Worm (Caenorhabditis elegans) whole organism, young adult: Measurements from ENCODE around the gene tat-4.
A peak's percentile ranks its signal among the peaks of the same experiment; 100 is the strongest.

Experiments used
- B0336.3 ChIP-seq: fragments of 200-800 bp; sonication (Bioruptor generic); IDR thresholded peaks from 2 replicates; pipeline ENCODE4 v1.3.6; 2022; ENCODE audit warnings: missing genetic modification characterization, missing compliant biosample characterization
- F10E7.11 ChIP-seq: sonication (generic microtip); optimal IDR thresholded peaks from 2 replicates; lab custom pipeline; 2017; ENCODE audit warnings: mild to moderate bottlenecking, missing genetic modification characterization, moderate library complexity, missing compliant biosample characterization
- F37B4.10 ChIP-seq: fragments of 200-800 bp; sonication (Bioruptor generic); IDR thresholded peaks from 2 replicates; pipeline ENCODE4 v1.3.6; 2022; ENCODE audit warnings: missing genetic modification characterization, missing compliant biosample characterization
- F55B11.4 ChIP-seq: sonication (generic microtip); optimal IDR thresholded peaks from 2 replicates; lab custom pipeline; 2016; ENCODE audit warnings: missing compliant biosample characterization, missing genetic modification characterization, borderline replicate concordance; ENCODE audit not compliant: insufficient read depth
- F57A8.1 ChIP-seq: fragments of 200-800 bp; sonication (Bioruptor generic); optimal IDR thresholded peaks from 2 replicates; lab custom pipeline; 2018; ENCODE audit warnings: mild to moderate bottlenecking, missing genetic modification characterization, moderate library complexity, missing compliant biosample characterization
- T07F8.4 ChIP-seq: sonication (generic microtip); optimal IDR thresholded peaks from 2 replicates; lab custom pipeline; 2016; ENCODE audit warnings: mild to moderate bottlenecking, missing genetic modification characterization, moderate library complexity, missing compliant biosample characterization
- T26A5.8 ChIP-seq: sonication (generic microtip); optimal IDR thresholded peaks from 2 replicates; lab custom pipeline; 2016; ENCODE audit warnings: missing genetic modification characterization, missing compliant biosample characterization
- Y53G8AR.9 ChIP-seq: fragments of 200-800 bp; sonication (Bioruptor generic); conservative IDR thresholded peaks from 2 replicates; pipeline ENCODE4 v1.3.6; 2022; ENCODE audit warnings: missing genetic modification reagents, missing genetic modification characterization, missing compliant biosample characterization
- Y67H2A.10 ChIP-seq: fragments of 200-800 bp; sonication (Bioruptor generic); conservative IDR thresholded peaks from 2 replicates; pipeline ENCODE4 v1.3.6; 2022; ENCODE audit warnings: missing genetic modification reagents, missing genetic modification characterization, missing compliant biosample characterization
- Y79H2A.3 ChIP-seq: fragments of 200-800 bp; sonication (Bioruptor generic); conservative IDR thresholded peaks from 2 replicates; pipeline ENCODE4 v1.3.6; 2022; ENCODE audit warnings: missing genetic modification reagents, missing genetic modification characterization, missing compliant biosample characterization
- aptf-3 ChIP-seq: fragments of 200-800 bp; sonication (Bioruptor generic); IDR thresholded peaks from 2 replicates; pipeline ENCODE4 v1.3.6; 2022; ENCODE audit warnings: missing genetic modification characterization, missing compliant biosample characterization
- attf-5 ChIP-seq: fragments of 200-800 bp; sonication (Bioruptor generic); optimal IDR thresholded peaks from 2 replicates; lab custom pipeline; 2018; ENCODE audit warnings: mild to moderate bottlenecking, missing genetic modification characterization, missing compliant biosample characterization
- bed-1 ChIP-seq: fragments of 200-800 bp; sonication (Bioruptor generic); IDR thresholded peaks from 2 replicates; pipeline ENCODE4 v1.3.6; 2022; ENCODE audit warnings: missing genetic modification reagents, missing genetic modification characterization, missing compliant biosample characterization
- cebp-2 ChIP-seq: fragments of 200-800 bp; sonication (Bioruptor generic); IDR thresholded peaks from 2 replicates; pipeline ENCODE4 v1.3.6; 2022; ENCODE audit warnings: missing genetic modification characterization, missing compliant biosample characterization
- ceh-100 ChIP-seq: fragments of 200-800 bp; sonication (Bioruptor generic); IDR thresholded peaks from 2 replicates; pipeline ENCODE4 v1.3.6; 2022; ENCODE audit warnings: missing genetic modification reagents, missing genetic modification characterization, missing compliant biosample characterization
- ceh-58 ChIP-seq: fragments of 200-800 bp; sonication (Bioruptor generic); IDR thresholded peaks from 2 replicates; pipeline ENCODE4 v1.3.6; 2022; ENCODE audit warnings: missing genetic modification characterization, missing compliant biosample characterization
- ceh-91 ChIP-seq: fragments of 200-800 bp; sonication (Bioruptor generic); IDR thresholded peaks from 2 replicates; pipeline ENCODE4 v1.3.6; 2022; ENCODE audit warnings: missing genetic modification reagents, missing genetic modification characterization, missing compliant biosample characterization
- chd-7 ChIP-seq: sonication (generic microtip); optimal IDR thresholded peaks from 2 replicates; lab custom pipeline; 2016; ENCODE audit warnings: mild to moderate bottlenecking, missing genetic modification characterization, moderate library complexity, missing compliant biosample characterization
- ets-4 ChIP-seq: fragments of 200-800 bp; sonication (Bioruptor generic); optimal IDR thresholded peaks from 2 replicates; lab custom pipeline; 2018; ENCODE audit warnings: mild to moderate bottlenecking, missing genetic modification characterization, missing compliant biosample characterization
- hlh-12 ChIP-seq: sonication (generic microtip); optimal IDR thresholded peaks from 2 replicates; lab custom pipeline; 2016; ENCODE audit warnings: missing genetic modification characterization, missing compliant biosample characterization
- hlh-26 ChIP-seq: fragments of 200-800 bp; sonication (Bioruptor generic); conservative IDR thresholded peaks from 2 replicates; pipeline ENCODE4 v1.3.6; 2022; ENCODE audit warnings: missing genetic modification reagents, missing genetic modification characterization, missing compliant biosample characterization
- lin-26 ChIP-seq: fragments of 200-800 bp; sonication (Bioruptor generic); IDR thresholded peaks from 2 replicates; pipeline ENCODE4 v1.3.6; 2022; ENCODE audit warnings: missing genetic modification reagents, missing genetic modification characterization, missing compliant biosample characterization
- lin-35 ChIP-seq, 3 experiments: fragments of 150-350 bp in 2 of 3; sonication (generic microtip) in 1 of 3; optimal IDR thresholded peaks; 2 replicates each; lab custom pipeline; 2014 to 2018; ENCODE audit warnings: missing biosample characterization in 3 of 3, missing genetic modification characterization in 3 of 3, missing genetic modification reagents in 3 of 3
- madf-6 ChIP-seq: fragments of 200-800 bp; sonication (Bioruptor generic); IDR thresholded peaks from 2 replicates; pipeline ENCODE4 v1.3.6; 2022; ENCODE audit warnings: missing genetic modification reagents, missing genetic modification characterization, missing compliant biosample characterization
- madf-8 ChIP-seq: fragments of 200-800 bp; sonication (Bioruptor generic); conservative IDR thresholded peaks from 2 replicates; pipeline ENCODE4 v1.3.6; 2022; ENCODE audit warnings: missing genetic modification reagents, missing genetic modification characterization, missing compliant biosample characterization
- mcd-1 ChIP-seq: fragments of 200-800 bp; sonication (Bioruptor generic); IDR thresholded peaks from 2 replicates; pipeline ENCODE4 v1.3.6; 2022; ENCODE audit warnings: missing genetic modification reagents, missing genetic modification characterization, missing compliant biosample characterization
- nfya-1 ChIP-seq: sonication (generic microtip); optimal IDR thresholded peaks from 2 replicates; lab custom pipeline; 2017; ENCODE audit warnings: antibody characterized with exemption, missing compliant biosample characterization, missing genetic modification characterization, borderline replicate concordance; ENCODE audit not compliant: insufficient read depth
- nhr-120 ChIP-seq: fragments of 200-800 bp; sonication (Bioruptor generic); IDR thresholded peaks from 2 replicates; pipeline ENCODE4 v1.3.6; 2022; ENCODE audit warnings: missing genetic modification characterization, missing compliant biosample characterization
- nhr-179 ChIP-seq: sonication (generic microtip); optimal IDR thresholded peaks from 2 replicates; lab custom pipeline; 2016; ENCODE audit warnings: mild to moderate bottlenecking, missing genetic modification characterization, missing compliant biosample characterization
- nhr-80 ChIP-seq: sonication (generic microtip); optimal IDR thresholded peaks from 2 replicates; lab custom pipeline; 2016; ENCODE audit warnings: missing genetic modification characterization, missing compliant biosample characterization
- pbrm-1 ChIP-seq: fragments of 200-800 bp; sonication (Bioruptor generic); IDR thresholded peaks from 2 replicates; pipeline ENCODE4 v1.3.6; 2022; ENCODE audit warnings: missing genetic modification reagents, missing genetic modification characterization, missing compliant biosample characterization
- snpc-1.3 ChIP-seq: sonication (generic microtip); optimal IDR thresholded peaks from 2 replicates; lab custom pipeline; 2017; ENCODE audit warnings: missing genetic modification characterization, mild to moderate bottlenecking, missing compliant biosample characterization, antibody characterized with exemption, moderate library complexity, missing genotype, missing genetic modification reagents; ENCODE audit not compliant: insufficient read depth
- snpc-3.4 ChIP-seq: sonication (generic microtip); optimal IDR thresholded peaks from 2 replicates; lab custom pipeline; 2017; ENCODE audit warnings: missing genetic modification characterization, mild to moderate bottlenecking, missing compliant biosample characterization, antibody characterized with exemption, moderate library complexity, missing genotype, missing genetic modification reagents
- snpc-4 ChIP-seq, 5 experiments: fragments of 150-350 bp in 1 of 5; sonication (generic microtip) in 4 of 5; optimal IDR thresholded peaks; 2 replicates each; lab custom pipeline; 2014 to 2018; ENCODE audit warnings: missing genetic modification characterization in 5 of 5, missing biosample characterization in 3 of 5, antibody characterized with exemption in 2 of 5, mild to moderate bottlenecking in 2 of 5, missing compliant biosample characterization in 2 of 5, missing genotype in 2 of 5, moderate library complexity in 2 of 5, missing genetic modification reagents in 1 of 5
- sptf-2 ChIP-seq: fragments of 200-800 bp; sonication (Bioruptor generic); optimal IDR thresholded peaks from 2 replicates; lab custom pipeline; 2018; ENCODE audit warnings: mild to moderate bottlenecking, missing genetic modification characterization, missing compliant biosample characterization
- xnd-1 ChIP-seq: sonication (generic microtip); optimal IDR thresholded peaks from 2 replicates; lab custom pipeline; 2016; ENCODE audit warnings: missing genotype, missing genetic modification reagents, missing genetic modification characterization, missing compliant biosample characterization
- zfh-2 ChIP-seq: fragments of 200-800 bp; sonication (Bioruptor generic); conservative IDR thresholded peaks from 2 replicates; pipeline ENCODE4 v1.3.6; 2022; ENCODE audit warnings: missing genetic modification reagents, missing genetic modification characterization, missing compliant biosample characterization
- zim-3 ChIP-seq: sonication (generic microtip); optimal IDR thresholded peaks from 2 replicates; lab custom pipeline; 2017; ENCODE audit warnings: mild to moderate bottlenecking, missing genetic modification characterization, moderate library complexity, missing compliant biosample characterization
- ztf-28 ChIP-seq: fragments of 200-800 bp; sonication (Bioruptor generic); IDR thresholded peaks from 2 replicates; pipeline ENCODE4 v1.3.6; 2022; ENCODE audit warnings: missing genetic modification reagents, missing genetic modification characterization, missing compliant biosample characterization
- ztf-3 ChIP-seq: fragments of 200-800 bp; sonication (Bioruptor generic); optimal IDR thresholded peaks from 2 replicates; lab custom pipeline; 2018; ENCODE audit warnings: mild to moderate bottlenecking, missing genetic modification characterization, missing compliant biosample characterization

Gene tat-4

DNA sequence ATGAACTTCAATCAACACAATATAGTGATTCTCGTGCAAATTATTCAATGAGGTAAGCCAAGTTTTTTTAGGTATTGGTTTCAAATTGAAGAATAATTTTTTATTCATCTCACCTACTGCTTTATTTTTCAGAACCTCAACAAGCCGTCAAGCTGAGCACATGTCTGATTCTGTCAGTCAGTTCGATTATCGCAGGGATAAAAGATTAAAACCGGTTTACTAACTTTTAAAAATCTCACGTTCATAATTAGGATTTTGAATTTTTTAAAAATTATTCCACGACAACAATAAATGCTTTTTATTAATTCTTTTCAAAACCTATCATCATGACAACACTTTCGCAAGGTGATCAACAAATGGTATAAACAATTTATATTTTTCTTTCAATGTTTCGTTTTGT lies 18.1 kb upstream of the tat-4 start, which contains the start of gene F13H8.12:
Gene F13H8.12, plus strand, starts transcription at position 301 of the 400 bp plus-strand sequence.
- TF ChIP-seq ceh-100 (GFP tag; lab: Robert Waterston, UW) (no peak), hlh-12 (no peak), ceh-91 (GFP tag; lab: Robert Waterston, UW) (no peak), cebp-2 (no peak), F37B4.10 (GFP tag; lab: Robert Waterston, UW) (no peak), ets-4 (GFP tag; lab: Kevin White, UChicago) (no peak), ceh-58 (GFP tag; lab: Robert Waterston, UW) (no peak), attf-5 (GFP tag; lab: Kevin White, UChicago) (no peak), T07F8.4 (no peak), chd-7 (no peak), T26A5.8 (tag; lab: Kevin White, UChicago) (no peak), F10E7.11 (tag; lab: Kevin White, UChicago) (no peak), zim-3 (tag; lab: Kevin White, UChicago) (no peak)

DNA sequence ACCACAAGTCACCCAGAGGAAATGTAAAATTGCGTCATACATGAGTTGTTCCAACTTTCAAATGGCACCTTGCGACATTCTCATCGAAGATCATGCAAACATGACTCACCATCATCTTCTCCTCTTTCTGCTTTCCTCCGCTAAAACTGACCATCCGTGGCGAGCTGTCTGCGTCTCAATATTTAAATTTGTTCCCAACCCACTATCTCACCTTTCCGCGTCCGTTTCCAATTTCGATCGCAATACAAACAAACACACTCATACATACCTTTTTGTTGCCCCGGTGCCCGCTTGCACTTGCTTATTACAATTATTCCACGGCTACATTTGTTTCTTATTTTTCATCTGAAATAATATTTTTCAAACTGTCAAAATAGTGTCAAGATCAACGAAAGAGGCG lies 16.6 kb upstream of the tat-4 start, which contains the start of gene nmgp-1:
Gene nmgp-1, plus strand, starts transcription at position 174 of the 400 bp plus-strand sequence.
- TF ChIP-seq pbrm-1 (GFP tag; lab: Robert Waterston, UW) = no peak
- no peak for TF ChIP-seq mcd-1 (GFP tag; lab: Robert Waterston, UW)
- peak; percentile 17 for TF ChIP-seq nhr-80 (tag; lab: Kevin White, UChicago)
- TF ChIP-seq F55B11.4 (tag; lab: Kevin White, UChicago) = no peak
- no peak for TF ChIP-seq snpc-3.4 (tag; lab: Kevin White, UChicago)

DNA sequence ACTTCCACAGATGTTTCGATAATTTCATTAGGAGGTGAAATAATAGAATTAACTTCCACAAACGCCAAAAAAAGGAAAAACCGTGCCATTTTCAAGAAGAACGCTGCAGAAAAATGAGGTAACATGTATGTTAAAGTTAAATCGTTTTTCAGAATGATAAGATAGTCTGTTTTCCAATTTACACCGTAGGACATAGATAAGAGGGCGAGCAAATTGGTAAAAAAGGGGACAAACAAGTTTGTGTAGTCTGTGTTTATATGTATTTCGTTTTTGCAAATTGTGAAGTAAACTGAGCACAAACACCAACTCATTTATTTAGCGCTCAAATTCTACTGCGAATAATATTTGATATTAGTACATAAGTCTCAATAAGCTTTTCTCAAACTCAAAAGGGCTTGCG lies 15.8 kb upstream of the tat-4 start, which contains the start of gene F13H8.11:
Gene F13H8.11, minus strand, starts transcription at position 155 of the 400 bp plus-strand sequence.
- TF ChIP-seq Y79H2A.3 = no peak
- peak; percentile 58 for TF ChIP-seq nhr-80 (tag; lab: Kevin White, UChicago)
- no peak for TF ChIP-seq snpc-4 (GFP tag; optimal IDR thresholded peaks at IDR 0.05; lab: Kevin White, UChicago)
- no peak for TF ChIP-seq snpc-4 (tag; optimal IDR thresholded peaks at IDR 0.05; lab: Kevin White, UChicago)
- TF ChIP-seq sptf-2 (GFP tag; lab: Kevin White, UChicago) = no peak
- no peak for TF ChIP-seq zfh-2

DNA sequence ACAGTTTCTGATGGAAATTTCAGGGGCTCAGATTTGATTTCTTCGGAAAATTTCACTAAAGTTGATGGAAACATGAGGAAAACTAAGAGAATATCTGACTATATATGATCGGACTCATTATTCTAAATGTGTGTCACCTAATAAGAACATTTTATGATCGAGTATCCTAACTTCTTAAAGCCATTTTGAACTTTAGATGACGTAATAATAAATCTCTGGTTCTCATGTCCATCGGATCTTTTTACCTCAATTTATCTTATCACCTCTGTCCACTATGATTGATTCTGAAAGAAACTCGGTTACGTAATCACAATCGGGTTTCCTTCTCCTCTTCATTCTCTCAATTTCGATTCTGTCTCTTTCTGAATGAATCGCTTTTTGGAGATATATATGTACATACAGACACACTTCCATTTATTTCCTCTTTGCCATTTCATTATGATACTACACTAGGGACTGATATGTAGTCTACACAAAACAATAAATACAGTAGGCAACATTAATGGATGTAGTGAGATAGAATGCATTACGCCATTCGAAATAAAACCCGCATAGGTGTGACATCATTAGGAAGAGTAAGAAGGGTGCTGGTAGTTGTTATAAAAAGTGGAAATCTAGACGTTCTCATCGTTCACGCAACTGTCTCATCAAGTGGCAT lies 13.3 kb upstream of the tat-4 start:
- no peak for TF ChIP-seq nfya-1 (tag; lab: Kevin White, UChicago)
- no peak for TF ChIP-seq ztf-28 (GFP tag; lab: Robert Waterston, UW)
- TF ChIP-seq zfh-2 = no peak
- no peak for TF ChIP-seq lin-35 (GFP tag; optimal IDR thresholded peaks at IDR 0.05; lab: Kevin White, UChicago)
- no peak for TF ChIP-seq ceh-58 (GFP tag; lab: Robert Waterston, UW)
- TF ChIP-seq nhr-179 (tag; lab: Kevin White, UChicago) = no peak
- no peak for TF ChIP-seq sptf-2 (GFP tag; lab: Kevin White, UChicago)
- no peak for TF ChIP-seq snpc-1.3 (tag; lab: Kevin White, UChicago)

DNA sequence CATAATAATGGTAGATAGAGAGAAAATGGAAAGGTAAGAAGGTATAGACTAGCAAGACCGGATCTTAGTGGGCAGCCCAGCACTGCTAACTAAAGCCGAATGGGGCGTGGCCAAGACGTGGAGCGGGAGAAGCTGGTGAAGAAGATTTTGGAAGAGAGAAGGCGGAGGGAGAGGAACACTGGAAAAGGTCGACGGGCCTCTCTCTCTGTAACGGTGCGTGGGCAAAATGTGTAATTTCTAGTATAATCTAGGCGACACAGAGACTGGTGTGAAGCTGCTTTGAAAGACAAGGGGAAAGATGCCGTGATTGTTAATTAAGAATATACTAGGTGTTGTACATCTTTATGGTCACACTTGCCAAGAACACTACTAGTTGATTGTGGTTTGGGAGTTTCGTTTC lies 11.9 kb upstream of the tat-4 start, which contains the start of gene F13H8.5:
Gene F13H8.5, minus strand, starts transcription at position 101 of the 400 bp plus-strand sequence.
- TF ChIP-seq T07F8.4 (no peak), zim-3 (tag; lab: Kevin White, UChicago) (no peak), xnd-1 (tag; lab: Kevin White, UChicago) (no peak), bed-1 (GFP tag; lab: Robert Waterston, UW) (no peak), madf-6 (GFP tag; lab: Robert Waterston, UW) (no peak), nhr-120 (GFP tag; lab: Robert Waterston, UW) (no peak), F57A8.1 (GFP tag; lab: Kevin White, UChicago) (no peak), lin-26 (no peak), F10E7.11 (tag; lab: Kevin White, UChicago) (no peak), ztf-3 (no peak), aptf-3 (GFP tag; lab: Robert Waterston, UW) (no peak), madf-8 (GFP tag; lab: Robert Waterston, UW) (no peak), Y53G8AR.9 (no peak), B0336.3 (no peak), ceh-100 (GFP tag; lab: Robert Waterston, UW) (no peak), hlh-26 (no peak), Y67H2A.10 (GFP tag; lab: Robert Waterston, UW) (no peak)
